Worm (Caenorhabditis elegans) whole organism, midembryonic: ENCODE results near the gene cab-1.

ENCODE experiments used
- cog-1 ChIP-seq: sonication (generic microtip); optimal IDR thresholded peaks from 2 replicates; lab custom pipeline; 2016; ENCODE audit warnings: missing genetic modification characterization, missing compliant biosample characterization
- flt-1 ChIP-seq: fragments of 200-800 bp; sonication (Bioruptor generic); IDR thresholded peaks from 2 replicates; pipeline ENCODE4 v1.3.6; 2022; ENCODE audit warnings: missing genetic modification characterization, missing compliant biosample characterization
- klf-2 ChIP-seq: fragments of 200-800 bp; sonication (Bioruptor generic); conservative IDR thresholded peaks from 2 replicates; pipeline ENCODE4 v1.3.6; 2022; ENCODE audit warnings: missing genetic modification reagents, missing genetic modification characterization, missing compliant biosample characterization
- tab-1 ChIP-seq: fragments of 200-800 bp; sonication (Bioruptor generic); IDR thresholded peaks from 2 replicates; pipeline ENCODE4 v1.3.6; 2022; ENCODE audit warnings: missing genetic modification characterization, missing compliant biosample characterization
- ztf-23 ChIP-seq: fragments of 200-800 bp; sonication (Bioruptor generic); IDR thresholded peaks from 2 replicates; pipeline ENCODE4 v1.3.6; 2022; ENCODE audit warnings: missing genetic modification reagents, missing genetic modification characterization, missing compliant biosample characterization
- ztf-29 ChIP-seq: fragments of 200-800 bp; sonication (Bioruptor generic); IDR thresholded peaks from 2 replicates; pipeline ENCODE4 v1.3.6; 2022; ENCODE audit warnings: missing genetic modification reagents, missing genetic modification characterization, missing compliant biosample characterization

- TF ChIP-seq klf-2 (GFP tag; lab: Robert Waterston, UW): no peak
- no peak for TF ChIP-seq tab-1
- no peak for TF ChIP-seq cog-1 (tag; lab: Kevin White, UChicago)
- no peak for TF ChIP-seq flt-1
- TF ChIP-seq ztf-23: no peak
- no peak for TF ChIP-seq ztf-29 (GFP tag; lab: Robert Waterston, UW)
These were observed 34.2 kb downstream of the cab-1 start for ce11 chrX:12178351-12179089.
